Fruit fly (Drosophila melanogaster) whole organism, wandering third instar larva: ENCODE data around the gene Ser7.

Experiments
- Abd-B ChIP-seq: fragments of >200 bp; optimal IDR thresholded peaks from 2 replicates; lab custom pipeline; 2017; ENCODE audit warnings: missing biosample characterization, missing genetic modification characterization
- HLH106 ChIP-seq: fragments of 200-800 bp; optimal IDR thresholded peaks from 3 replicates; lab custom pipeline; 2019; ENCODE audit warnings: missing biosample characterization, mild to moderate bottlenecking, missing genetic modification characterization, moderate library complexity
- Hr78 ChIP-seq: fragments of >200 bp; optimal IDR thresholded peaks from 2 replicates; lab custom pipeline; 2017; ENCODE audit warnings: missing biosample characterization, missing genetic modification characterization
- lola ChIP-seq: fragments of >200 bp; optimal IDR thresholded peaks from 2 replicates; lab custom pipeline; 2017; ENCODE audit warnings: missing biosample characterization, missing genetic modification characterization
- psq ChIP-seq: fragments of 200-800 bp; sonication (Bioruptor generic); optimal IDR thresholded peaks from 3 replicates; lab custom pipeline; 2017; ENCODE audit warnings: missing biosample characterization, mild to moderate bottlenecking, missing genetic modification characterization, moderate library complexity
- rgr ChIP-seq: fragments of 200-800 bp; sonication (Bioruptor generic); optimal IDR thresholded peaks from 3 replicates; lab custom pipeline; 2016; ENCODE audit warnings: missing biosample characterization, mild to moderate bottlenecking, missing genetic modification characterization

DNA sequence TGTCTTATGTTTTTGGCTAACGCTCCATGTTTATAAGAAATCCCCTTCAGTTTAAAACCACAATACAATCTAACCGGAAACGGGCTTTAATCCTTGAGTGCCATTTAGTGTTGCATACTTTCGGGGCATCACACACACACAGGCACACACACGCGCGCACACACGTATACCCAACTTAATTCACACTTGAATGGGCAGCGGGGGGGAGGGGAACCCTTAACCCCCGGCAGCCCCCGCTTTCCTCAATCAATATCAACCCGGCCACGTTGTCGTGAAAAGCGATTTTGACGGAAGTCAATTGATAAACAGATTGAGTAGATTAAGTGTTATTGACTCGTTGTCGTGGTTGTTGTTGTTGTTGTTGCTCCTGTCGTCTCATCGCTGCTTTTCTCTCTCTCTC lies 17.5 kb upstream of the Ser7 start:
- TF ChIP-seq Abd-B: no peak
- TF ChIP-seq lola: no peak
- TF ChIP-seq Hr78: no peak
- no peak for TF ChIP-seq psq (GFP tag; lab: Kevin White, UChicago)
- TF ChIP-seq HLH106 (tag; lab: Kevin White, UChicago): no peak
- TF ChIP-seq rgr (GFP tag; lab: Kevin White, UChicago): no peak
